Worm (Caenorhabditis elegans) whole organism, L1 larva: Measurements from ENCODE around the gene sor-1.

Experiments
- C16A3.4 ChIP-seq: fragments of 150-350 bp; optimal IDR thresholded peaks from 2 replicates; lab custom pipeline; 2014; ENCODE audit warnings: missing biosample characterization, missing genetic modification characterization
- C34B4.2 ChIP-seq: sonication (generic microtip); optimal IDR thresholded peaks from 2 replicates; lab custom pipeline; 2017; ENCODE audit warnings: mild to moderate bottlenecking, missing genetic modification characterization, missing compliant biosample characterization
- Y116A8C.19 ChIP-seq: sonication (generic microtip); optimal IDR thresholded peaks from 2 replicates; lab custom pipeline; 2016; ENCODE audit warnings: missing compliant biosample characterization, missing genetic modification characterization, borderline replicate concordance
- aha-1 ChIP-seq: fragments of 150-350 bp; optimal IDR thresholded peaks from 2 replicates; lab custom pipeline; 2014; ENCODE audit warnings: missing biosample characterization, missing genetic modification characterization
- aly-2 ChIP-seq: fragments of 150-350 bp; optimal IDR thresholded peaks from 2 replicates; lab custom pipeline; 2014; ENCODE audit warnings: missing biosample characterization, missing genetic modification characterization
- ama-1 ChIP-seq: fragments of 150-350 bp; optimal IDR thresholded peaks from 2 replicates; lab custom pipeline; 2014
- blmp-1 ChIP-seq: fragments of 150-350 bp; optimal IDR thresholded peaks from 2 replicates; lab custom pipeline; 2014; ENCODE audit warnings: missing biosample characterization, missing genetic modification characterization
- ceh-8 ChIP-seq: fragments of 200-800 bp; sonication (Bioruptor generic); optimal IDR thresholded peaks from 2 replicates; lab custom pipeline; 2018; ENCODE audit warnings: mild to moderate bottlenecking, missing genetic modification characterization, moderate library complexity, missing compliant biosample characterization
- ceh-82 ChIP-seq, 3 experiments: fragments of 150-350 bp in 1 of 3; sonication (generic microtip) in 2 of 3; optimal IDR thresholded peaks; 2 replicates each; lab custom pipeline; 2014 to 2017; ENCODE audit warnings: missing biosample characterization in 3 of 3, missing genetic modification characterization in 3 of 3
- ces-1 ChIP-seq: fragments of 150-350 bp; optimal IDR thresholded peaks from 2 replicates; lab custom pipeline; 2014; ENCODE audit warnings: missing biosample characterization, missing genetic modification reagents, missing genetic modification characterization
- dpl-1 ChIP-seq, 3 experiments: fragments of 150-350 bp in 2 of 3; sonication (generic microtip) in 1 of 3; optimal IDR thresholded peaks; 2 replicates each; lab custom pipeline; 2014 to 2017; ENCODE audit warnings: missing biosample characterization in 3 of 3, missing genetic modification characterization in 3 of 3, missing genetic modification reagents in 3 of 3
- efl-1 ChIP-seq, 4 experiments: fragments of 150-350 bp; optimal IDR thresholded peaks in 3 of 4; peaks in 1 of 4; 1 replicate in 1 of 4; 2 replicates in 3 of 4; lab custom pipeline; 2014; ENCODE audit warnings: missing biosample characterization in 2 of 4, missing genetic modification characterization in 2 of 4, missing genetic modification reagents in 2 of 4
- egl-13 ChIP-seq: sonication (generic microtip); optimal IDR thresholded peaks from 2 replicates; lab custom pipeline; 2016; ENCODE audit warnings: missing genotype, missing genetic modification reagents, missing genetic modification characterization, missing compliant biosample characterization
- elt-2 ChIP-seq: sonication (generic microtip); optimal IDR thresholded peaks from 2 replicates; lab custom pipeline; 2016; ENCODE audit warnings: missing genetic modification characterization, mild to moderate bottlenecking, inconsistent platforms, missing compliant biosample characterization, missing genetic modification reagents
- ets-5 ChIP-seq: fragments of 200-800 bp; sonication (Bioruptor generic); IDR thresholded peaks from 2 replicates; pipeline ENCODE4 v1.3.6; 2022; ENCODE audit warnings: missing genetic modification characterization, missing compliant biosample characterization
- fkh-8 ChIP-seq: sonication (generic microtip); optimal IDR thresholded peaks from 2 replicates; lab custom pipeline; 2016; ENCODE audit warnings: mild to moderate bottlenecking, missing genetic modification characterization, missing compliant biosample characterization
- hpl-2 ChIP-seq: fragments of 150-350 bp; optimal IDR thresholded peaks from 2 replicates; lab custom pipeline; 2014; ENCODE audit warnings: missing biosample characterization, missing genetic modification reagents, missing genetic modification characterization
- isw-1 ChIP-seq: fragments of 200-800 bp; sonication (Bioruptor generic); IDR thresholded peaks from 2 replicates; pipeline ENCODE4 v1.3.6; 2022; ENCODE audit warnings: missing genetic modification characterization, missing compliant biosample characterization
- lin-35 ChIP-seq, 2 experiments: fragments of 150-350 bp; optimal IDR thresholded peaks; 2 replicates each; lab custom pipeline; 2014; ENCODE audit warnings: missing biosample characterization in 2 of 2, missing genetic modification characterization in 2 of 2, missing genetic modification reagents in 2 of 2
- lin-39 ChIP-seq: fragments of 150-350 bp; optimal IDR thresholded peaks from 2 replicates; lab custom pipeline; 2014; ENCODE audit warnings: missing biosample characterization, missing genetic modification reagents, missing genetic modification characterization
- lsy-2 ChIP-seq, 2 experiments: fragments of 150-350 bp; optimal IDR thresholded peaks; 2 replicates each; lab custom pipeline; 2014; ENCODE audit warnings: missing biosample characterization in 2 of 2, missing genetic modification characterization in 2 of 2
- mdl-1 ChIP-seq, 2 experiments: fragments of 150-350 bp; optimal IDR thresholded peaks; 2 replicates each; lab custom pipeline; 2014 to 2017; ENCODE audit warnings: missing biosample characterization in 2 of 2, missing genetic modification characterization in 2 of 2, inconsistent platforms in 1 of 2
- mep-1 ChIP-seq: fragments of 150-350 bp; optimal IDR thresholded peaks from 2 replicates; lab custom pipeline; 2014; ENCODE audit warnings: missing biosample characterization, missing genetic modification characterization
- nhr-11 ChIP-seq: fragments of 150-350 bp; optimal IDR thresholded peaks from 2 replicates; lab custom pipeline; 2014; ENCODE audit warnings: missing biosample characterization, missing genetic modification characterization
- nhr-12 ChIP-seq: sonication (generic microtip); optimal IDR thresholded peaks from 2 replicates; lab custom pipeline; 2017; ENCODE audit warnings: missing biosample characterization, missing genetic modification characterization
- nhr-19 ChIP-seq: fragments of 200-800 bp; sonication (Bioruptor generic); conservative IDR thresholded peaks from 2 replicates; pipeline ENCODE4 v1.3.6; 2022; ENCODE audit warnings: missing genetic modification characterization, missing compliant biosample characterization
- nhr-20 ChIP-seq: sonication (generic microtip); optimal IDR thresholded peaks from 2 replicates; lab custom pipeline; 2016; ENCODE audit warnings: mild to moderate bottlenecking, missing genetic modification characterization, missing compliant biosample characterization
- nhr-47 ChIP-seq: sonication (generic microtip); optimal IDR thresholded peaks from 2 replicates; lab custom pipeline; 2016; ENCODE audit warnings: mild to moderate bottlenecking, missing genetic modification characterization, moderate library complexity, missing compliant biosample characterization
- nhr-71 ChIP-seq: sonication (generic microtip); optimal IDR thresholded peaks from 2 replicates; lab custom pipeline; 2016; ENCODE audit warnings: mild to moderate bottlenecking, missing genetic modification characterization, moderate library complexity, missing compliant biosample characterization
- nhr-85 ChIP-seq: sonication (generic microtip); peaks from one replicate; lab custom pipeline; 2016; ENCODE audit warnings: missing genetic modification characterization, inconsistent platforms, missing compliant biosample characterization
- pag-3 ChIP-seq: sonication (generic microtip); optimal IDR thresholded peaks from 2 replicates; lab custom pipeline; 2017; ENCODE audit warnings: missing genetic modification characterization, mild to moderate bottlenecking, missing compliant biosample characterization, antibody characterized with exemption, borderline replicate concordance; ENCODE audit not compliant: insufficient read depth
- rnt-1 ChIP-seq: sonication (generic microtip); optimal IDR thresholded peaks from 2 replicates; lab custom pipeline; 2016; ENCODE audit warnings: mild to moderate bottlenecking, missing genetic modification characterization, moderate library complexity, missing compliant biosample characterization
- skn-1 ChIP-seq: fragments of 150-350 bp; optimal IDR thresholded peaks from 2 replicates; lab custom pipeline; 2014; ENCODE audit warnings: missing biosample characterization, missing genetic modification characterization
- snu-23 ChIP-seq: sonication (generic microtip); optimal IDR thresholded peaks from 2 replicates; lab custom pipeline; 2016; ENCODE audit warnings: missing genetic modification characterization, missing compliant biosample characterization
- swsn-7 ChIP-seq: sonication (generic microtip); optimal IDR thresholded peaks from 2 replicates; lab custom pipeline; 2016; ENCODE audit warnings: missing genetic modification characterization, missing compliant biosample characterization
- tbx-2 ChIP-seq: sonication (generic microtip); optimal IDR thresholded peaks from 2 replicates; lab custom pipeline; 2016; ENCODE audit warnings: missing genetic modification characterization, missing compliant biosample characterization
- unc-130 ChIP-seq: fragments of 150-350 bp; optimal IDR thresholded peaks from 2 replicates; lab custom pipeline; 2017; ENCODE audit warnings: missing biosample characterization, missing genetic modification characterization, inconsistent platforms
- xbp-1 ChIP-seq: sonication (generic microtip); optimal IDR thresholded peaks from 2 replicates; lab custom pipeline; 2016; ENCODE audit warnings: missing genetic modification characterization, missing compliant biosample characterization

Gene sor-1

ce11 chrIII:8432143-8432542, 14.2 kb downstream of the sor-1 start, which contains the start of gene ZK1236.5:
ZK1236.5 (minus strand) TSS chrIII:8432214.
- 0 out of 2 replicates have a peak, but pooled peaks have one; percentile 13 for TF ChIP-seq isw-1 (GFP tag; lab: Robert Waterston, UW)
- peak; percentile 47 to 59 for TF ChIP-seq efl-1 (optimal IDR thresholded peaks at IDR 0.05; lab: Kevin White, UChicago)
- TF ChIP-seq efl-1 (GFP tag; optimal IDR thresholded peaks at IDR 0.05 in 1 of 2; lab: Kevin White, UChicago), result peak; percentile 48 to 94
- TF ChIP-seq elt-2 (tag; lab: Kevin White, UChicago), result no peak
- TF ChIP-seq nhr-20 (tag; lab: Kevin White, UChicago), result no peak
- peak; percentile 43 to 67 for TF ChIP-seq lin-35 (GFP tag; optimal IDR thresholded peaks at IDR 0.05; lab: Kevin White, UChicago)
- TF ChIP-seq blmp-1, result peak; percentile 62
- peak; percentile 18 for TF ChIP-seq swsn-7 (tag; lab: Kevin White, UChicago)
- peak in 1 of 3 experiments; percentile 26 for TF ChIP-seq ceh-82 (tag; optimal IDR thresholded peaks at IDR 0.05; lab: Kevin White, UChicago)
- peak; percentile 49 for TF ChIP-seq aly-2 (tag; lab: Kevin White, UChicago)
- TF ChIP-seq ces-1, result no peak
- no peak for TF ChIP-seq ama-1
- peak; percentile 50 for TF ChIP-seq nhr-47 (tag; lab: Kevin White, UChicago)
- 0 out of 2 replicates have a peak, but pooled peaks have one; percentile 9 for TF ChIP-seq nhr-19 (GFP tag; lab: Robert Waterston, UW)
- no peak for TF ChIP-seq nhr-11 (tag; lab: Kevin White, UChicago)
- TF ChIP-seq nhr-85 (tag; lab: Kevin White, UChicago), result peak; percentile 39
- peak; percentile 45 for TF ChIP-seq nhr-71 (tag; lab: Kevin White, UChicago)
- peak; percentile 54 to 76 for TF ChIP-seq lsy-2 (tag; optimal IDR thresholded peaks at IDR 0.05; lab: Kevin White, UChicago)
- TF ChIP-seq Y116A8C.19, result no peak
- TF ChIP-seq aha-1, result no peak
- TF ChIP-seq C16A3.4 (tag; lab: Kevin White, UChicago), result peak; percentile 1
- TF ChIP-seq snu-23 (GFP tag; lab: Kevin White, UChicago), result peak; percentile 59
- peak; percentile 39 for TF ChIP-seq xbp-1 (tag; lab: Kevin White, UChicago)
- no peak for TF ChIP-seq nhr-12
- peak; percentile 11 for TF ChIP-seq tbx-2 (tag; lab: Kevin White, UChicago)
- TF ChIP-seq rnt-1, result peak; percentile 12
- TF ChIP-seq dpl-1 (GFP tag; optimal IDR thresholded peaks at IDR 0.05; lab: Kevin White, UChicago), result peak; percentile 20 to 56 (median 53)
- TF ChIP-seq hpl-2, result no peak
- TF ChIP-seq ets-5 (GFP tag; lab: Robert Waterston, UW), result no peak
- TF ChIP-seq mep-1 (tag; lab: Kevin White, UChicago), result peak; percentile 49
- peak; percentile 28 for TF ChIP-seq fkh-8

- TF ChIP-seq C34B4.2 (tag; lab: Kevin White, UChicago) (no peak), egl-13 (tag; lab: Kevin White, UChicago) (no peak), ceh-8 (GFP tag; lab: Kevin White, UChicago) (no peak), unc-130 (tag; lab: Kevin White, UChicago) (no peak), ceh-82 (tag; optimal IDR thresholded peaks at IDR 0.05; lab: Kevin White, UChicago) (no peak), fkh-8 (no peak), ama-1 (no peak), skn-1 (tag; lab: Kevin White, UChicago) (no peak), pag-3 (no peak), lin-39 (tag; lab: Kevin White, UChicago) (no peak), nhr-47 (tag; lab: Kevin White, UChicago) (no peak), mdl-1 (tag; optimal IDR thresholded peaks at IDR 0.05; lab: Kevin White, UChicago) (no peak)
These were observed 17.1 kb downstream of the sor-1 start, which contains the start of gene ZK1236.9 for ce11 chrIII:8435074-8435473. ZK1236.9 (minus strand) TSS chrIII:8435174.

- TF ChIP-seq xbp-1 (tag; lab: Kevin White, UChicago) (no peak), fkh-8 (peak; percentile 9)
These were observed 19.9 kb downstream of the sor-1 start for ce11 chrIII:8437763-8438414.
